Fruit fly (Drosophila melanogaster) whole organism, embryonic: ENCODE measurements around the gene mRpL4.

ENCODE experiments used
- Aef1 ChIP-seq: fragments of 200-800 bp; sonication (Bioruptor generic); IDR thresholded peaks from 3 replicates; pipeline ENCODE4 v1.3.6; 2022; ENCODE audit warnings: missing biosample characterization, missing genetic modification characterization
- Antp ChIP-seq: fragments of 200-800 bp; sonication (Bioruptor generic); optimal IDR thresholded peaks from 3 replicates; lab custom pipeline; 2016; ENCODE audit warnings: missing biosample characterization, missing genetic modification characterization
- Bteb2 ChIP-seq: fragments of 200-800 bp; sonication (Bioruptor generic); optimal IDR thresholded peaks from 2 replicates; lab custom pipeline; 2016; ENCODE audit warnings: missing biosample characterization, missing genetic modification characterization
- CG10543 ChIP-seq: fragments of 200-800 bp; sonication (Bioruptor generic); optimal IDR thresholded peaks from 3 replicates; lab custom pipeline; 2017; ENCODE audit warnings: missing biosample characterization, mild to moderate bottlenecking, missing genetic modification characterization, moderate library complexity
- CG14667 ChIP-seq: fragments of 200-800 bp; sonication (Bioruptor generic); IDR thresholded peaks from 2 replicates; pipeline ENCODE4 v1.3.6; 2022; ENCODE audit warnings: missing biosample characterization, missing genetic modification characterization
- CG15011 ChIP-seq: fragments of 200-800 bp; sonication (Bioruptor generic); optimal IDR thresholded peaks from 3 replicates; lab custom pipeline; 2018; ENCODE audit warnings: missing biosample characterization, mild to moderate bottlenecking, missing genetic modification characterization
- CG1647 ChIP-seq: fragments of 200-800 bp; sonication (Bioruptor generic); optimal IDR thresholded peaks from 3 replicates; lab custom pipeline; 2016; ENCODE audit warnings: missing biosample characterization, missing genetic modification characterization
- CG16863 ChIP-seq: fragments of 200-800 bp; sonication (Bioruptor generic); optimal IDR thresholded peaks from 3 replicates; lab custom pipeline; 2016; ENCODE audit warnings: missing biosample characterization, missing genetic modification characterization
- CG17912 ChIP-seq: fragments of 200-800 bp; sonication (Bioruptor generic); optimal IDR thresholded peaks from 2 replicates; lab custom pipeline; 2018; ENCODE audit warnings: missing biosample characterization, mild to moderate bottlenecking, missing genetic modification characterization
- CG2120 ChIP-seq: fragments of 200-800 bp; sonication (Bioruptor generic); optimal IDR thresholded peaks from 3 replicates; lab custom pipeline; 2016; ENCODE audit warnings: missing biosample characterization, missing genetic modification characterization
- CG2889 ChIP-seq: fragments of 200-800 bp; sonication (Bioruptor generic); IDR thresholded peaks from 3 replicates; pipeline ENCODE4 v1.3.6; 2022; ENCODE audit warnings: missing biosample characterization, missing genetic modification characterization
- CG31224 ChIP-seq: fragments of 200-800 bp; sonication (Bioruptor generic); IDR thresholded peaks from 2 replicates; pipeline ENCODE4 v1.3.6; 2022; ENCODE audit warnings: missing biosample characterization, missing genetic modification characterization
- CG31388 ChIP-seq: fragments of 200-800 bp; sonication (Bioruptor generic); optimal IDR thresholded peaks from 2 replicates; lab custom pipeline; 2016; ENCODE audit warnings: missing biosample characterization, missing genetic modification characterization
- CG3847 ChIP-seq: fragments of 200-800 bp; sonication (Bioruptor generic); IDR thresholded peaks from 2 replicates; pipeline ENCODE4 v1.3.6; 2022; ENCODE audit warnings: missing biosample characterization, missing genetic modification characterization
- CG4404 ChIP-seq: fragments of 200-800 bp; sonication (Bioruptor generic); IDR thresholded peaks from 2 replicates; pipeline ENCODE4 v1.3.6; 2022; ENCODE audit warnings: missing biosample characterization, missing genetic modification characterization
- CG4820 ChIP-seq: fragments of 200-800 bp; sonication (Bioruptor generic); optimal IDR thresholded peaks from 3 replicates; lab custom pipeline; 2016; ENCODE audit warnings: missing biosample characterization, missing genetic modification characterization
- CG6689 ChIP-seq: fragments of 200-800 bp; sonication (Bioruptor generic); IDR thresholded peaks from 2 replicates; pipeline ENCODE4 v1.3.6; 2022; ENCODE audit warnings: missing biosample characterization, missing genetic modification characterization
- CG6765 ChIP-seq: fragments of 200-800 bp; sonication (Bioruptor generic); optimal IDR thresholded peaks from 3 replicates; lab custom pipeline; 2017; ENCODE audit warnings: missing biosample characterization, mild to moderate bottlenecking, missing genetic modification characterization
- CG6854 ChIP-seq: fragments of 200-800 bp; sonication (Bioruptor generic); optimal IDR thresholded peaks from 3 replicates; lab custom pipeline; 2017; ENCODE audit warnings: missing biosample characterization, mild to moderate bottlenecking, missing genetic modification characterization
- CG7372 ChIP-seq: fragments of 200-800 bp; sonication (Bioruptor generic); IDR thresholded peaks from 2 replicates; pipeline ENCODE4 v1.3.6; 2022; ENCODE audit warnings: missing biosample characterization, missing genetic modification characterization
- CG7928 ChIP-seq: fragments of 200-800 bp; sonication (Bioruptor generic); optimal IDR thresholded peaks from 2 replicates; lab custom pipeline; 2017; ENCODE audit warnings: missing biosample characterization, mild to moderate bottlenecking, missing genetic modification characterization
- CG8089 ChIP-seq: fragments of 200-800 bp; sonication (Bioruptor generic); optimal IDR thresholded peaks from 3 replicates; lab custom pipeline; 2016; ENCODE audit warnings: missing biosample characterization, missing genetic modification characterization
- Dip3 ChIP-seq: fragments of 200-800 bp; sonication (Bioruptor generic); optimal IDR thresholded peaks from 3 replicates; lab custom pipeline; 2016; ENCODE audit warnings: missing biosample characterization, missing genetic modification characterization
- Doc2 ChIP-seq: fragments of 200-800 bp; sonication (Bioruptor generic); IDR thresholded peaks from 2 replicates; pipeline ENCODE4 v1.3.6; 2022; ENCODE audit warnings: missing biosample characterization, missing genetic modification characterization
- HLH4C ChIP-seq: fragments of 200-800 bp; sonication (Bioruptor generic); IDR thresholded peaks from 3 replicates; pipeline ENCODE4 v1.3.6; 2022; ENCODE audit warnings: missing biosample characterization, missing genetic modification characterization; ENCODE audit not compliant: partially characterized antibody
- Hr51 ChIP-seq, 2 experiments: fragments of 200-800 bp; sonication (Bioruptor generic); optimal IDR thresholded peaks; 2 replicates in 1 of 2; 3 replicates in 1 of 2; lab custom pipeline; 2016 to 2018; ENCODE audit warnings: missing biosample characterization in 2 of 2, missing genetic modification characterization in 2 of 2, mild to moderate bottlenecking in 1 of 2, moderate library complexity in 1 of 2
- MBD-R2 ChIP-seq: fragments of 200-800 bp; sonication (Bioruptor generic); IDR thresholded peaks from 2 replicates; pipeline ENCODE4 v1.3.6; 2022; ENCODE audit warnings: missing biosample characterization, missing genetic modification characterization
- Six4 ChIP-seq: fragments of 200-800 bp; sonication (Bioruptor generic); optimal IDR thresholded peaks from 2 replicates; lab custom pipeline; 2016; ENCODE audit warnings: missing biosample characterization, missing genetic modification characterization
- Sox102F ChIP-seq: fragments of 200-800 bp; sonication (Bioruptor generic); optimal IDR thresholded peaks from 2 replicates; lab custom pipeline; 2018; ENCODE audit warnings: missing biosample characterization, mild to moderate bottlenecking, missing genetic modification characterization, moderate library complexity
- Xbp1 ChIP-seq: fragments of 200-800 bp; sonication (Bioruptor generic); optimal IDR thresholded peaks from 3 replicates; lab custom pipeline; 2016; ENCODE audit warnings: missing biosample characterization, mild to moderate bottlenecking, missing genetic modification characterization
- ac ChIP-seq: fragments of 200-800 bp; sonication (Bioruptor generic); optimal IDR thresholded peaks from 3 replicates; lab custom pipeline; 2017; ENCODE audit warnings: missing biosample characterization, mild to moderate bottlenecking, missing genetic modification characterization
- al ChIP-seq: fragments of 200-800 bp; sonication (Bioruptor generic); IDR thresholded peaks from 2 replicates; pipeline ENCODE4 v1.3.6; 2022; ENCODE audit warnings: missing biosample characterization, missing genetic modification characterization
- chn ChIP-seq: fragments of 200-800 bp; sonication (Bioruptor generic); optimal IDR thresholded peaks from 2 replicates; lab custom pipeline; 2016; ENCODE audit warnings: missing biosample characterization, missing genetic modification characterization
- dm ChIP-seq: fragments of 200-800 bp; sonication (Bioruptor generic); optimal IDR thresholded peaks from 3 replicates; lab custom pipeline; 2016; ENCODE audit warnings: missing biosample characterization, missing genetic modification characterization
- esg ChIP-seq: fragments of 200-800 bp; sonication (Bioruptor generic); conservative IDR thresholded peaks from 2 replicates; pipeline ENCODE4 v1.3.6; 2022; ENCODE audit warnings: missing biosample characterization, missing genetic modification characterization
- fd64A ChIP-seq: fragments of 200-800 bp; sonication (Bioruptor generic); optimal IDR thresholded peaks from 3 replicates; lab custom pipeline; 2018; ENCODE audit warnings: missing biosample characterization, mild to moderate bottlenecking, missing genetic modification characterization
- gem ChIP-seq: fragments of 200-800 bp; sonication (Bioruptor generic); optimal IDR thresholded peaks from 2 replicates; lab custom pipeline; 2019; ENCODE audit warnings: missing biosample characterization, mild to moderate bottlenecking, missing genetic modification characterization, moderate library complexity
- grau ChIP-seq: fragments of 200-800 bp; optimal IDR thresholded peaks from 3 replicates; lab custom pipeline; 2019; ENCODE audit warnings: missing biosample characterization, mild to moderate bottlenecking, missing genetic modification characterization, moderate library complexity
- hb ChIP-seq: fragments of 200-800 bp; sonication (Bioruptor generic); IDR thresholded peaks from 3 replicates; pipeline ENCODE4 v1.3.6; 2022; ENCODE audit warnings: missing biosample characterization, missing genetic modification characterization; ENCODE audit not compliant: partially characterized antibody
- hbn ChIP-seq: fragments of 200-800 bp; sonication (Bioruptor generic); IDR thresholded peaks from 2 replicates; pipeline ENCODE4 v1.3.6; 2022; ENCODE audit warnings: missing biosample characterization, missing genetic modification characterization; ENCODE audit not compliant: partially characterized antibody
- kni ChIP-seq: fragments of 200-800 bp; sonication (Bioruptor generic); optimal IDR thresholded peaks from 3 replicates; lab custom pipeline; 2017; ENCODE audit warnings: mild to moderate bottlenecking, missing biosample characterization, missing genetic modification reagents, missing genetic modification characterization
- lola ChIP-seq, 3 experiments: fragments of >200 bp in 2 of 3; fragments of 200-800 bp in 1 of 3; sonication (Bioruptor generic) in 1 of 3; optimal IDR thresholded peaks; 2 replicates each; lab custom pipeline; 2017 to 2019; ENCODE audit warnings: missing biosample characterization in 3 of 3, missing genetic modification characterization in 3 of 3, mild to moderate bottlenecking in 1 of 3, moderate library complexity in 1 of 3
- luna ChIP-seq: fragments of 200-800 bp; sonication (Bioruptor generic); optimal IDR thresholded peaks from 2 replicates; lab custom pipeline; 2016; ENCODE audit warnings: missing biosample characterization, missing genetic modification characterization
- mam ChIP-seq: fragments of 200-800 bp; sonication (Bioruptor generic); optimal IDR thresholded peaks from 3 replicates; lab custom pipeline; 2016; ENCODE audit warnings: missing biosample characterization, missing genetic modification characterization
- phol ChIP-seq: fragments of 200-800 bp; sonication (Bioruptor generic); optimal IDR thresholded peaks from 3 replicates; lab custom pipeline; 2018; ENCODE audit warnings: missing biosample characterization, mild to moderate bottlenecking, missing genetic modification characterization, moderate library complexity
- run ChIP-seq: fragments of 200-800 bp; sonication (Bioruptor generic); optimal IDR thresholded peaks from 3 replicates; lab custom pipeline; 2018; ENCODE audit warnings: missing biosample characterization, mild to moderate bottlenecking, missing genetic modification characterization
- trh ChIP-seq: fragments of 200-800 bp; sonication (Bioruptor generic); optimal IDR thresholded peaks from 2 replicates; lab custom pipeline; 2016; ENCODE audit warnings: missing biosample characterization, missing genetic modification characterization
- vnd ChIP-seq: fragments of 200-800 bp; sonication (Bioruptor generic); IDR thresholded peaks from 3 replicates; pipeline ENCODE4 v1.3.6; 2022; ENCODE audit warnings: missing biosample characterization, missing genetic modification characterization; ENCODE audit not compliant: partially characterized antibody
- wdn ChIP-seq: fragments of 200-800 bp; sonication (Bioruptor generic); IDR thresholded peaks from 2 replicates; pipeline ENCODE4 v1.3.6; 2022; ENCODE audit warnings: missing biosample characterization, missing genetic modification characterization

The mRpL4 gene

dm6 chr2L:16325515-16326257, 3.2 kb downstream of the mRpL4 start, which contains the start of gene cact (continued):
- TF ChIP-seq CG15011 (GFP tag; lab: Kevin White, UChicago) (peak; percentile 85), al (peak; percentile 85), fd64A (GFP tag; lab: Kevin White, UChicago) (no peak), CG2889 (peak; percentile 68; the same call in 2 of the 3 replicates), CG31224 (GFP tag; lab: Robert Waterston, UW) (peak; percentile 82), Hr51 (GFP tag; optimal IDR thresholded peaks at IDR 0.05; lab: Kevin White, UChicago) (peak; percentile 92 to 93), CG6854 (GFP tag; lab: Kevin White, UChicago) (peak; percentile 87), MBD-R2 (peak; percentile 72), CG4404 (GFP tag; lab: Robert Waterston, UW) (peak; percentile 80), CG14667 (GFP tag; lab: Robert Waterston, UW) (no peak; the same call in 1 of the 2 replicates), CG10543 (GFP tag; lab: Kevin White, UChicago) (peak; percentile 92), gem (peak; percentile 97), Sox102F (GFP tag; lab: Kevin White, UChicago) (peak; percentile 95), Xbp1 (GFP tag; lab: Kevin White, UChicago) (peak; percentile 96), CG6689 (GFP tag; lab: Robert Waterston, UW) (peak; percentile 89), hbn (GFP tag; lab: Robert Waterston, UW) (peak; percentile 61), lola (GFP tag; optimal IDR thresholded peaks at IDR 0.05; lab: Kevin White, UChicago) (peak in 1 of 3 experiments; percentile 90), CG7928 (GFP tag; lab: Kevin White, UChicago) (peak; percentile 71), hb (GFP tag; lab: Robert Waterston, UW) (no peak), Doc2 (peak; percentile 70), Aef1 (GFP tag; lab: Robert Waterston, UW) (peak; percentile 95), CG1647 (GFP tag; lab: Kevin White, UChicago) (peak; percentile 90), trh (GFP tag; lab: Kevin White, UChicago) (peak; percentile 86), vnd (GFP tag; lab: Robert Waterston, UW) (peak; percentile 51; the same call in 2 of the 3 replicates), CG2120 (GFP tag; lab: Kevin White, UChicago) (peak; percentile 98), esg (GFP tag; lab: Robert Waterston, UW) (peak; percentile 90), CG31388 (peak; percentile 77), mam (GFP tag; lab: Kevin White, UChicago) (peak; percentile 95), CG4820 (GFP tag; lab: Kevin White, UChicago) (peak; percentile 89), kni (GFP tag; lab: Kevin White, UChicago) (peak; percentile 45), Antp (peak; percentile 95), HLH4C (GFP tag; lab: Robert Waterston, UW) (no peak; the same call in 2 of the 3 replicates), CG7372 (GFP tag; lab: Robert Waterston, UW) (peak; percentile 84), CG17912 (GFP tag; lab: Kevin White, UChicago) (peak; percentile 66), luna (GFP tag; lab: Kevin White, UChicago) (peak; percentile 68), Bteb2 (GFP tag; lab: Kevin White, UChicago) (peak; percentile 96), chn (peak; percentile 94), ac (GFP tag; lab: Kevin White, UChicago) (peak; percentile 72), CG6765 (peak; percentile 63), run (tag; lab: Kevin White, UChicago) (peak; percentile 89), wdn (GFP tag; lab: Robert Waterston, UW) (peak; percentile 73), Six4 (peak; percentile 86), phol (tag; lab: Kevin White, UChicago) (peak; percentile 95), CG16863 (GFP tag; lab: Kevin White, UChicago) (peak; percentile 89), CG8089 (GFP tag; lab: Kevin White, UChicago) (peak; percentile 92), grau (peak; percentile 93), dm (GFP tag; lab: Kevin White, UChicago) (peak; percentile 92), Dip3 (peak; percentile 94), CG3847 (peak; percentile 92)
